Worm (Caenorhabditis elegans) whole organism, late embryonic: ENCODE data around the gene aos-1.

Source experiments
- C38D4.7 ChIP-seq: fragments of 200-800 bp; sonication (Bioruptor generic); optimal IDR thresholded peaks from 2 replicates; lab custom pipeline; 2018; ENCODE audit warnings: mild to moderate bottlenecking, missing genetic modification characterization, moderate library complexity, missing compliant biosample characterization
- K09A11.1 ChIP-seq: sonication (generic microtip); optimal IDR thresholded peaks from 2 replicates; lab custom pipeline; 2017; ENCODE audit warnings: antibody characterized with exemption, mild to moderate bottlenecking, missing genetic modification characterization, missing compliant biosample characterization; ENCODE audit not compliant: insufficient read depth
- ahr-1 ChIP-seq: sonication (generic microtip); optimal IDR thresholded peaks from 2 replicates; lab custom pipeline; 2016; ENCODE audit warnings: missing genetic modification characterization, missing compliant biosample characterization
- ama-1 ChIP-seq: fragments of 150-350 bp; optimal IDR thresholded peaks from 2 replicates; lab custom pipeline; 2014
- ceh-18 ChIP-seq: sonication (generic microtip); optimal IDR thresholded peaks from 2 replicates; lab custom pipeline; 2016; ENCODE audit warnings: missing genetic modification characterization, missing compliant biosample characterization
- ceh-19 ChIP-seq: fragments of 200-800 bp; sonication (Bioruptor generic); optimal IDR thresholded peaks from 2 replicates; lab custom pipeline; 2018; ENCODE audit warnings: mild to moderate bottlenecking, missing genetic modification characterization, missing compliant biosample characterization
- ceh-22 ChIP-seq: sonication (generic microtip); optimal IDR thresholded peaks from 2 replicates; lab custom pipeline; 2017; ENCODE audit warnings: missing biosample characterization, missing genetic modification characterization
- ceh-30 ChIP-seq: fragments of 150-350 bp; optimal IDR thresholded peaks from 2 replicates; lab custom pipeline; 2014; ENCODE audit warnings: missing biosample characterization, missing genetic modification characterization
- ceh-45 ChIP-seq: fragments of 200-800 bp; sonication (Bioruptor generic); IDR thresholded peaks from 2 replicates; pipeline ENCODE4 v1.3.6; 2022; ENCODE audit warnings: missing genetic modification reagents, missing genetic modification characterization, missing compliant biosample characterization
- ceh-48 ChIP-seq: sonication (generic microtip); optimal IDR thresholded peaks from 2 replicates; lab custom pipeline; 2016; ENCODE audit warnings: missing genetic modification characterization, inconsistent platforms, missing compliant biosample characterization
- ceh-9 ChIP-seq: sonication (generic microtip); optimal IDR thresholded peaks from 2 replicates; lab custom pipeline; 2016; ENCODE audit warnings: mild to moderate bottlenecking, missing genetic modification characterization, inconsistent platforms, missing compliant biosample characterization
- che-1 ChIP-seq: sonication (generic microtip); optimal IDR thresholded peaks from 2 replicates; lab custom pipeline; 2016; ENCODE audit warnings: mild to moderate bottlenecking, missing genetic modification characterization, missing compliant biosample characterization
- dmd-4 ChIP-seq: sonication (generic microtip); optimal IDR thresholded peaks from 2 replicates; lab custom pipeline; 2016; ENCODE audit warnings: borderline replicate concordance, missing genetic modification characterization, missing compliant biosample characterization
- dve-1 ChIP-seq: sonication (generic microtip); optimal IDR thresholded peaks from 2 replicates; lab custom pipeline; 2017; ENCODE audit warnings: antibody characterized with exemption, mild to moderate bottlenecking, missing genetic modification characterization, missing compliant biosample characterization
- ets-4 ChIP-seq: sonication (generic microtip); optimal IDR thresholded peaks from 2 replicates; lab custom pipeline; 2016; ENCODE audit warnings: missing genetic modification characterization, missing compliant biosample characterization
- eyg-1 ChIP-seq: sonication (generic microtip); optimal IDR thresholded peaks from 2 replicates; lab custom pipeline; 2016; ENCODE audit warnings: missing genotype, missing genetic modification characterization, missing compliant biosample characterization
- fax-1 ChIP-seq: sonication (generic microtip); optimal IDR thresholded peaks from 2 replicates; lab custom pipeline; 2016; ENCODE audit warnings: missing genotype, missing genetic modification characterization, missing compliant biosample characterization
- fkh-10 ChIP-seq: fragments of 150-350 bp; optimal IDR thresholded peaks from 2 replicates; lab custom pipeline; 2014; ENCODE audit warnings: missing biosample characterization, missing genetic modification reagents, missing genetic modification characterization
- gmeb-2 ChIP-seq: sonication (generic microtip); optimal IDR thresholded peaks from 2 replicates; lab custom pipeline; 2016; ENCODE audit warnings: missing genetic modification characterization, inconsistent platforms, missing compliant biosample characterization
- hlh-13 ChIP-seq: fragments of 200-800 bp; sonication (Bioruptor generic); optimal IDR thresholded peaks from 2 replicates; lab custom pipeline; 2018; ENCODE audit warnings: mild to moderate bottlenecking, missing genetic modification characterization, missing compliant biosample characterization
- hlh-15 ChIP-seq: sonication (generic microtip); optimal IDR thresholded peaks from 2 replicates; lab custom pipeline; 2016; ENCODE audit warnings: missing genetic modification characterization, missing compliant biosample characterization
- hlh-30 ChIP-seq: sonication (generic microtip); optimal IDR thresholded peaks from 2 replicates; lab custom pipeline; 2017; ENCODE audit warnings: antibody characterized with exemption, missing genetic modification characterization, missing compliant biosample characterization; ENCODE audit not compliant: insufficient read depth
- hlh-6 ChIP-seq: sonication (generic microtip); optimal IDR thresholded peaks from 2 replicates; lab custom pipeline; 2016; ENCODE audit warnings: missing genotype, missing genetic modification characterization, missing compliant biosample characterization
- hlh-8 ChIP-seq: sonication (generic microtip); optimal IDR thresholded peaks from 2 replicates; lab custom pipeline; 2016; ENCODE audit warnings: missing genotype, missing genetic modification characterization, missing compliant biosample characterization
- lim-6 ChIP-seq: sonication (generic microtip); optimal IDR thresholded peaks from 2 replicates; lab custom pipeline; 2016; ENCODE audit warnings: missing genetic modification characterization, missing compliant biosample characterization
- lin-11 ChIP-seq: fragments of 200-800 bp; sonication (Bioruptor generic); optimal IDR thresholded peaks from 2 replicates; lab custom pipeline; 2018; ENCODE audit warnings: mild to moderate bottlenecking, missing genetic modification characterization, missing compliant biosample characterization
- madf-2 ChIP-seq: sonication (generic microtip); optimal IDR thresholded peaks from 2 replicates; lab custom pipeline; 2017; ENCODE audit warnings: missing genetic modification characterization, missing compliant biosample characterization
- mec-3 ChIP-seq: sonication (generic microtip); optimal IDR thresholded peaks from 2 replicates; lab custom pipeline; 2016; ENCODE audit warnings: borderline replicate concordance, missing genetic modification characterization, missing compliant biosample characterization
- nhr-11 ChIP-seq: fragments of 150-350 bp; optimal IDR thresholded peaks from 2 replicates; lab custom pipeline; 2014; ENCODE audit warnings: missing biosample characterization, missing genetic modification characterization
- nhr-232 ChIP-seq: sonication (generic microtip); optimal IDR thresholded peaks from 2 replicates; lab custom pipeline; 2016; ENCODE audit warnings: missing genetic modification characterization, missing compliant biosample characterization
- npax-4 ChIP-seq: sonication (generic microtip); optimal IDR thresholded peaks from 2 replicates; lab custom pipeline; 2016; ENCODE audit warnings: missing genetic modification characterization, missing compliant biosample characterization
- odd-2 ChIP-seq: sonication (generic microtip); optimal IDR thresholded peaks from 2 replicates; lab custom pipeline; 2017; ENCODE audit warnings: antibody characterized with exemption, mild to moderate bottlenecking, missing genetic modification characterization, missing compliant biosample characterization
- pag-3 ChIP-seq: sonication (generic microtip); optimal IDR thresholded peaks from 2 replicates; lab custom pipeline; 2016; ENCODE audit warnings: missing compliant biosample characterization, missing genetic modification characterization, borderline replicate concordance
- pat-9 ChIP-seq: fragments of 200-800 bp; sonication (Bioruptor generic); optimal IDR thresholded peaks from 2 replicates; lab custom pipeline; 2018; ENCODE audit warnings: mild to moderate bottlenecking, missing genetic modification characterization, moderate library complexity, missing compliant biosample characterization
- pax-1 ChIP-seq: fragments of 150-350 bp; optimal IDR thresholded peaks from 2 replicates; lab custom pipeline; 2014; ENCODE audit warnings: missing biosample characterization, missing genetic modification characterization
- pros-1 ChIP-seq: fragments of 150-350 bp; optimal IDR thresholded peaks from 2 replicates; lab custom pipeline; 2014; ENCODE audit warnings: missing biosample characterization, missing genetic modification reagents, missing genetic modification characterization
- rnt-1 ChIP-seq: sonication (generic microtip); optimal IDR thresholded peaks from 2 replicates; lab custom pipeline; 2016; ENCODE audit warnings: missing genetic modification characterization, missing compliant biosample characterization
- sox-2 ChIP-seq: fragments of 200-800 bp; sonication (Bioruptor generic); IDR thresholded peaks from 2 replicates; pipeline ENCODE4 v1.3.6; 2022; ENCODE audit warnings: missing genetic modification reagents, missing genetic modification characterization, missing compliant biosample characterization
- syd-9 ChIP-seq: sonication (generic microtip); optimal IDR thresholded peaks from 2 replicates; lab custom pipeline; 2016; ENCODE audit warnings: mild to moderate bottlenecking, missing genetic modification characterization, moderate library complexity, missing compliant biosample characterization
- tbx-7 ChIP-seq: sonication (generic microtip); optimal IDR thresholded peaks from 2 replicates; lab custom pipeline; 2016; ENCODE audit warnings: missing genotype, missing genetic modification characterization, missing compliant biosample characterization
- unc-55 ChIP-seq: sonication (generic microtip); optimal IDR thresholded peaks from 2 replicates; lab custom pipeline; 2017; ENCODE audit warnings: missing biosample characterization, missing genetic modification reagents, missing genetic modification characterization
- unc-86 ChIP-seq: sonication (generic microtip); optimal IDR thresholded peaks from 2 replicates; lab custom pipeline; 2016; ENCODE audit warnings: missing genetic modification characterization, missing compliant biosample characterization
- zip-5 ChIP-seq: sonication (generic microtip); optimal IDR thresholded peaks from 2 replicates; lab custom pipeline; 2016; ENCODE audit warnings: missing genetic modification characterization, missing compliant biosample characterization
- ztf-16 ChIP-seq: sonication (generic microtip); optimal IDR thresholded peaks from 2 replicates; lab custom pipeline; 2017; ENCODE audit warnings: missing genetic modification characterization, missing compliant biosample characterization

Gene aos-1

DNA sequence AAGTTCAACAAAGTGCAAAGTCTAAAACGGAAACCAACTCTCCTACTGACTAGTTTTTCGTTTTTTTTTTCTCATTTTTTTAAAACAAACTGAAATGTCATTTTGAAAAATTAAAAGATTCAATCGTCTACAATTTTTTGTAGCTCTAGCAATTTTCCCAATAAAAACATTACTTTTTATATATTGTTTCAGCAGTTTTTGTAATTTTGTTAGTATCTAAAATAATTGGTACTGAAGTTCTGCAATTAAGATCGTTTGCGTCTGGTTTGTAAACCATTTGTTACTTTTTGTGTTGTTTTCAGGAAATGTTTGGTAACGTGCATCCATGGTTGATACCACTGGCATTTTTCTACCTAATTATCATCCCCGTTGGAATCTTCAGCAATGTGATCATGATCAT lies 28.4 kb upstream of the aos-1 start, which contains the start of gene srsx-30:
srsx-30 (plus strand) TSS at position 301 of the 400 bp plus-strand sequence.
- no peak for TF ChIP-seq rnt-1
- no peak for TF ChIP-seq gmeb-2 (tag; lab: Kevin White, UChicago)
- TF ChIP-seq pros-1 (tag; lab: Kevin White, UChicago) = no peak
- no peak for TF ChIP-seq K09A11.1 (tag; lab: Kevin White, UChicago)
- TF ChIP-seq odd-2 (tag; lab: Kevin White, UChicago) = no peak
- TF ChIP-seq eyg-1 (tag; lab: Kevin White, UChicago) = no peak
- no peak for TF ChIP-seq dmd-4 (tag; lab: Kevin White, UChicago)
- TF ChIP-seq ceh-48 (tag; lab: Kevin White, UChicago) = no peak
- TF ChIP-seq hlh-8 (tag; lab: Kevin White, UChicago) = no peak
- no peak for TF ChIP-seq ets-4 (tag; lab: Kevin White, UChicago)
- no peak for TF ChIP-seq ceh-19 (GFP tag; lab: Kevin White, UChicago)
- TF ChIP-seq ceh-22 (tag; lab: Kevin White, UChicago) = no peak
- TF ChIP-seq ceh-45 (GFP tag; lab: Robert Waterston, UW) = no peak
- TF ChIP-seq ama-1 (lab: Kevin White, UChicago) = no peak
- no peak for TF ChIP-seq sox-2 (GFP tag; lab: Robert Waterston, UW)
- TF ChIP-seq hlh-13 (GFP tag; lab: Kevin White, UChicago) = no peak
- no peak for TF ChIP-seq ceh-9 (tag; lab: Kevin White, UChicago)
- TF ChIP-seq, all 69 proteins: peak for 0

DNA sequence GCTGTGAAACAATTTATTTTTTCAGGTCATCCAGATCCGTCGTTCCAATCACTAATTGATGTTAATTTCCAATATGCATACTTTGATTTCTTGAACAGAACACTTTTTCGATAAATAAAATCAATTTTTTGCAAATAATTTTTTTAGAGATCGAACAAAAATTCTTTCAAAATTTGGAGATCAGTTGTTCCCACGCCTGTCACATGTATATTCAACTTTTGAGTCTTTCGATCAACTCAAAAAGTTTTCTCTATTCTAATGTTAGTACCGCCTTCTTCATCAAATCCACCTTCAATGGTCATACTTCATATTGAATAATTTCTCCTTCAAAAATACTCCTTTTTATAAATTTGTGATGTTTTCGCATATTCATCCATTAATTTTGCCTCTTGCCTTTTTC lies 24.6 kb upstream of the aos-1 start, which contains the start of gene srsx-29:
srsx-29 (plus strand) TSS at position 301 of the 400 bp plus-strand sequence.
- TF ChIP-seq eyg-1 (tag; lab: Kevin White, UChicago) (no peak), nhr-232 (tag; lab: Kevin White, UChicago) (no peak), madf-2 (no peak), pat-9 (tag; lab: Kevin White, UChicago) (no peak)

DNA sequence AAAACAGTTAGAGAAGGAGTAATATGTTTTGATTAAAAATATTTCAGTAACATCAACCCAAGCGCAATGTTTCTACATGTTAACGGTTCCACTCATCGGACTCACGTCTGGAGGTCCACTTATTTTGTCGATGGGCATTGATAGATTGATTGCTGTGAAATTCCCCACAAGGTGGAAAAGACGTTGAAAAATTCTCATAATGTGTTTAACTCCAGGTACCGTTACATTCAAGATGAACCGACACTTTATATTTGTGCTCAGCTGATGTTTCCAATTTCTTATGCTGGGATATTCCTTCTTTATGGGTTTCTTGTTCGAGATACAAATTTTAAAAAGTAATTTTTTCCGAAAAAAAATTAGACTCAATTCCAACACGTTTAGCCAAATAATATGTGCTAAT lies 23.0 kb upstream of the aos-1 start:
- TF ChIP-seq fax-1 = no peak
- TF ChIP-seq hlh-30 (tag; lab: Kevin White, UChicago) = no peak
- no peak for TF ChIP-seq dve-1 (tag; lab: Kevin White, UChicago)
- no peak for TF ChIP-seq lin-11 (tag; lab: Kevin White, UChicago)
- TF ChIP-seq rnt-1 = no peak
- TF ChIP-seq syd-9 (tag; lab: Kevin White, UChicago) = no peak
- no peak for TF ChIP-seq tbx-7 (tag; lab: Kevin White, UChicago)
- TF ChIP-seq lim-6 (tag; lab: Kevin White, UChicago) = no peak
- no peak for TF ChIP-seq nhr-11 (tag; lab: Kevin White, UChicago)
- TF ChIP-seq pag-3 (tag; lab: Kevin White, UChicago) = no peak
- TF ChIP-seq npax-4 (tag; lab: Kevin White, UChicago) = no peak
- no peak for TF ChIP-seq ahr-1 (tag; lab: Kevin White, UChicago)
- TF ChIP-seq ceh-19 (GFP tag; lab: Kevin White, UChicago) = no peak
- no peak for TF ChIP-seq ztf-16 (tag; lab: Kevin White, UChicago)
- TF ChIP-seq unc-55 (GFP tag; lab: Kevin White, UChicago) = no peak
- no peak for TF ChIP-seq ceh-30 (tag; lab: Kevin White, UChicago)
- no peak for TF ChIP-seq pat-9 (tag; lab: Kevin White, UChicago)

DNA sequence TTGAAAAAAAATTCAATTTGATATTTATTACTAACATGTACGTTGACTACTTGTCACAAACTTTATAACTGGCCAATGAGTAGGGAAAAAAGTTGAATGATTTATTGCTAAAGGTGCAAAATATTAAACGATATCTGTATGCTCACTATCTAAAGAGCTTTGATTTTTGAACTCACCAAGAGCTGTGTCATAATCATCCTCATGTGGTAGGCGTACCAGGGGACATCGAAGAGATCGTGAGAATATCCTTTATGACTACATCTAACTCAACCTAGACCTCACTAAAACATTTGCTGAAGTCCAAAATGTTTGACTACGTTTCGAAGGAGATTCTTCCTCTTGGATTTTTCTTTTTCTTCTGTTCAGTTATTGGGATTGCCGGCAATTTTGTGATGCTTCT lies 22.2 kb upstream of the aos-1 start, which contains the start of gene srsx-28:
srsx-28 (plus strand) TSS at position 301 of the 400 bp plus-strand sequence.
- TF ChIP-seq dve-1 (tag; lab: Kevin White, UChicago) = no peak
- TF ChIP-seq C38D4.7 (GFP tag; lab: Kevin White, UChicago) = no peak
- TF ChIP-seq unc-86 (tag; lab: Kevin White, UChicago) = no peak
- TF ChIP-seq lin-11 (tag; lab: Kevin White, UChicago) = no peak
- TF ChIP-seq hlh-6 (tag; lab: Kevin White, UChicago) = no peak
- no peak for TF ChIP-seq ceh-48 (tag; lab: Kevin White, UChicago)
- TF ChIP-seq pax-1 (tag; lab: Kevin White, UChicago) = no peak
- TF ChIP-seq npax-4 (tag; lab: Kevin White, UChicago) = no peak
- no peak for TF ChIP-seq hlh-13 (GFP tag; lab: Kevin White, UChicago)
- TF ChIP-seq ceh-18 (tag; lab: Kevin White, UChicago) = no peak
- TF ChIP-seq ceh-30 (tag; lab: Kevin White, UChicago) = no peak
- no peak for TF ChIP-seq hlh-15 (tag; lab: Kevin White, UChicago)
- no peak for TF ChIP-seq che-1 (tag; lab: Kevin White, UChicago)
- no peak for TF ChIP-seq ceh-19 (GFP tag; lab: Kevin White, UChicago)
- TF ChIP-seq fkh-10 (GFP tag; lab: Kevin White, UChicago) = no peak
- TF ChIP-seq zip-5 (tag; lab: Kevin White, UChicago) = no peak
- no peak for TF ChIP-seq fax-1
- no peak for TF ChIP-seq lim-6 (tag; lab: Kevin White, UChicago)
- TF ChIP-seq ama-1 (lab: Kevin White, UChicago) = no peak
- no peak for TF ChIP-seq mec-3 (tag; lab: Kevin White, UChicago)
